Worm (Caenorhabditis elegans) whole organism, young adult: ENCODE data around the gene vab-23.

Experiments
- C06A6.2 ChIP-seq: fragments of 200-800 bp; sonication (Bioruptor generic); conservative IDR thresholded peaks from 2 replicates; pipeline ENCODE4 v1.3.6; 2022; ENCODE audit warnings: missing genetic modification characterization, missing compliant biosample characterization
- F33H1.4 ChIP-seq: fragments of 200-800 bp; sonication (Bioruptor generic); IDR thresholded peaks from 2 replicates; pipeline ENCODE4 v1.3.6; 2022; ENCODE audit warnings: missing genetic modification reagents, missing genetic modification characterization, missing compliant biosample characterization
- F37B4.10 ChIP-seq: fragments of 200-800 bp; sonication (Bioruptor generic); IDR thresholded peaks from 2 replicates; pipeline ENCODE4 v1.3.6; 2022; ENCODE audit warnings: missing genetic modification characterization, missing compliant biosample characterization
- F52B5.7 ChIP-seq: sonication (generic microtip); optimal IDR thresholded peaks from 2 replicates; lab custom pipeline; 2016; ENCODE audit warnings: mild to moderate bottlenecking, missing genetic modification characterization, missing compliant biosample characterization
- F55B11.4 ChIP-seq: sonication (generic microtip); optimal IDR thresholded peaks from 2 replicates; lab custom pipeline; 2016; ENCODE audit warnings: missing compliant biosample characterization, missing genetic modification characterization, borderline replicate concordance; ENCODE audit not compliant: insufficient read depth
- Y53G8AR.9 ChIP-seq: fragments of 200-800 bp; sonication (Bioruptor generic); conservative IDR thresholded peaks from 2 replicates; pipeline ENCODE4 v1.3.6; 2022; ENCODE audit warnings: missing genetic modification reagents, missing genetic modification characterization, missing compliant biosample characterization
- Y56A3A.18 ChIP-seq: fragments of 200-800 bp; sonication (Bioruptor generic); IDR thresholded peaks from 2 replicates; pipeline ENCODE4 v1.3.6; 2022; ENCODE audit warnings: missing genetic modification reagents, missing genetic modification characterization, missing compliant biosample characterization
- Y67H2A.10 ChIP-seq: fragments of 200-800 bp; sonication (Bioruptor generic); conservative IDR thresholded peaks from 2 replicates; pipeline ENCODE4 v1.3.6; 2022; ENCODE audit warnings: missing genetic modification reagents, missing genetic modification characterization, missing compliant biosample characterization
- Y79H2A.3 ChIP-seq: fragments of 200-800 bp; sonication (Bioruptor generic); conservative IDR thresholded peaks from 2 replicates; pipeline ENCODE4 v1.3.6; 2022; ENCODE audit warnings: missing genetic modification reagents, missing genetic modification characterization, missing compliant biosample characterization
- aptf-3 ChIP-seq: fragments of 200-800 bp; sonication (Bioruptor generic); IDR thresholded peaks from 2 replicates; pipeline ENCODE4 v1.3.6; 2022; ENCODE audit warnings: missing genetic modification characterization, missing compliant biosample characterization
- bed-1 ChIP-seq: fragments of 200-800 bp; sonication (Bioruptor generic); IDR thresholded peaks from 2 replicates; pipeline ENCODE4 v1.3.6; 2022; ENCODE audit warnings: missing genetic modification reagents, missing genetic modification characterization, missing compliant biosample characterization
- ccch-3 ChIP-seq: fragments of 200-800 bp; sonication (Bioruptor generic); optimal IDR thresholded peaks from 2 replicates; lab custom pipeline; 2018; ENCODE audit warnings: mild to moderate bottlenecking, missing genetic modification characterization, missing compliant biosample characterization
- ceh-91 ChIP-seq: fragments of 200-800 bp; sonication (Bioruptor generic); IDR thresholded peaks from 2 replicates; pipeline ENCODE4 v1.3.6; 2022; ENCODE audit warnings: missing genetic modification reagents, missing genetic modification characterization, missing compliant biosample characterization
- die-1 ChIP-seq: sonication (generic microtip); optimal IDR thresholded peaks from 2 replicates; lab custom pipeline; 2016; ENCODE audit warnings: missing genotype, mild to moderate bottlenecking, missing genetic modification characterization, missing compliant biosample characterization
- egl-18 ChIP-seq: fragments of 200-800 bp; sonication (Bioruptor generic); IDR thresholded peaks from 2 replicates; pipeline ENCODE4 v1.3.6; 2022; ENCODE audit warnings: missing genetic modification reagents, missing genetic modification characterization, missing compliant biosample characterization
- egl-44 ChIP-seq: fragments of 200-800 bp; sonication (Bioruptor generic); IDR thresholded peaks from 2 replicates; pipeline ENCODE4 v1.3.6; 2022; ENCODE audit warnings: missing genetic modification reagents, missing genetic modification characterization, missing compliant biosample characterization
- egrh-3 ChIP-seq: fragments of 200-800 bp; sonication (Bioruptor generic); IDR thresholded peaks from 2 replicates; pipeline ENCODE4 v1.3.6; 2022; ENCODE audit warnings: missing genetic modification reagents, missing genetic modification characterization, missing compliant biosample characterization
- ekl-4 ChIP-seq: fragments of 200-800 bp; sonication (Bioruptor generic); IDR thresholded peaks from 2 replicates; pipeline ENCODE4 v1.3.6; 2022; ENCODE audit warnings: missing genetic modification reagents, missing genetic modification characterization, missing compliant biosample characterization
- gei-17 ChIP-seq: fragments of 200-800 bp; sonication (Bioruptor generic); optimal IDR thresholded peaks from 2 replicates; lab custom pipeline; 2018; ENCODE audit warnings: mild to moderate bottlenecking, missing genetic modification characterization, missing compliant biosample characterization
- hmg-20 ChIP-seq: fragments of 200-800 bp; sonication (Bioruptor generic); IDR thresholded peaks from 2 replicates; pipeline ENCODE4 v1.3.6; 2022; ENCODE audit warnings: missing genetic modification reagents, missing genetic modification characterization, missing compliant biosample characterization
- hsf-1 ChIP-seq: fragments of 200-800 bp; sonication (Bioruptor generic); IDR thresholded peaks from 2 replicates; pipeline ENCODE4 v1.3.6; 2022; ENCODE audit warnings: missing genetic modification reagents, missing genetic modification characterization, missing compliant biosample characterization
- lin-54 ChIP-seq: fragments of 200-800 bp; sonication (Bioruptor generic); optimal IDR thresholded peaks from 2 replicates; lab custom pipeline; 2018; ENCODE audit warnings: mild to moderate bottlenecking, missing genetic modification characterization, missing compliant biosample characterization
- lir-1 ChIP-seq: fragments of 200-800 bp; sonication (Bioruptor generic); conservative IDR thresholded peaks from 2 replicates; pipeline ENCODE4 v1.3.6; 2022; ENCODE audit warnings: missing genetic modification reagents, missing genetic modification characterization, missing compliant biosample characterization
- lsy-27 ChIP-seq: sonication (generic microtip); optimal IDR thresholded peaks from 2 replicates; lab custom pipeline; 2017; ENCODE audit warnings: missing genetic modification characterization, mild to moderate bottlenecking, missing compliant biosample characterization, antibody characterized with exemption, missing genotype, borderline replicate concordance; ENCODE audit not compliant: insufficient read depth
- mcd-1 ChIP-seq: fragments of 200-800 bp; sonication (Bioruptor generic); IDR thresholded peaks from 2 replicates; pipeline ENCODE4 v1.3.6; 2022; ENCODE audit warnings: missing genetic modification reagents, missing genetic modification characterization, missing compliant biosample characterization
- mel-28 ChIP-seq: sonication (generic microtip); optimal IDR thresholded peaks from 2 replicates; lab custom pipeline; 2016; ENCODE audit warnings: borderline replicate concordance, mild to moderate bottlenecking, missing genetic modification characterization, missing compliant biosample characterization
- mes-4 ChIP-seq: sonication (generic microtip); optimal IDR thresholded peaks from 2 replicates; lab custom pipeline; 2016; ENCODE audit warnings: missing genotype, missing genetic modification characterization, missing compliant biosample characterization
- nfya-2 ChIP-seq: fragments of 200-800 bp; sonication (Bioruptor generic); IDR thresholded peaks from 2 replicates; pipeline ENCODE4 v1.3.6; 2022; ENCODE audit warnings: missing genetic modification reagents, missing genetic modification characterization, missing compliant biosample characterization
- nfyb-1 ChIP-seq: fragments of 200-800 bp; sonication (Bioruptor generic); IDR thresholded peaks from 2 replicates; pipeline ENCODE4 v1.3.6; 2022; ENCODE audit warnings: missing genetic modification reagents, missing genetic modification characterization, missing compliant biosample characterization
- nhr-120 ChIP-seq: fragments of 200-800 bp; sonication (Bioruptor generic); IDR thresholded peaks from 2 replicates; pipeline ENCODE4 v1.3.6; 2022; ENCODE audit warnings: missing genetic modification characterization, missing compliant biosample characterization
- nhr-27 ChIP-seq: fragments of 200-800 bp; sonication (Bioruptor generic); optimal IDR thresholded peaks from 2 replicates; lab custom pipeline; 2018; ENCODE audit warnings: mild to moderate bottlenecking, missing genetic modification characterization, moderate library complexity, missing compliant biosample characterization
- nhr-90 ChIP-seq: sonication (generic microtip); optimal IDR thresholded peaks from 2 replicates; lab custom pipeline; 2016; ENCODE audit warnings: missing genotype, mild to moderate bottlenecking, missing genetic modification characterization, missing compliant biosample characterization
- rec-8 ChIP-seq, 2 experiments: sonication (generic microtip); optimal IDR thresholded peaks; 2 replicates each; lab custom pipeline; 2016; ENCODE audit warnings: mild to moderate bottlenecking in 2 of 2, missing genetic modification characterization in 2 of 2, missing genetic modification reagents in 2 of 2, missing genotype in 2 of 2, missing biosample characterization in 1 of 2, missing compliant biosample characterization in 1 of 2, moderate library complexity in 1 of 2
- repo-1 ChIP-seq: sonication (generic microtip); optimal IDR thresholded peaks from 2 replicates; lab custom pipeline; 2017; ENCODE audit warnings: mild to moderate bottlenecking, missing genetic modification characterization, missing compliant biosample characterization
- rpc-1 ChIP-seq, 2 experiments: fragments of 150-350 bp in 1 of 2; sonication (generic microtip) in 1 of 2; optimal IDR thresholded peaks; 2 replicates each; lab custom pipeline; 2014 to 2018; ENCODE audit warnings: missing biosample characterization in 1 of 2, missing genetic modification characterization in 1 of 2, missing genetic modification reagents in 1 of 2, missing genotype in 1 of 2
- sdz-38 ChIP-seq: sonication (generic microtip); optimal IDR thresholded peaks from 2 replicates; lab custom pipeline; 2016; ENCODE audit warnings: missing genotype, missing genetic modification characterization, missing compliant biosample characterization
- sptf-2 ChIP-seq: fragments of 200-800 bp; sonication (Bioruptor generic); optimal IDR thresholded peaks from 2 replicates; lab custom pipeline; 2018; ENCODE audit warnings: mild to moderate bottlenecking, missing genetic modification characterization, missing compliant biosample characterization
- tbp1 ChIP-seq: fragments of 200-800 bp; sonication (Bioruptor generic); optimal IDR thresholded peaks from 2 replicates; lab custom pipeline; 2018; ENCODE audit warnings: mild to moderate bottlenecking, missing genetic modification characterization, missing compliant biosample characterization
- ztf-25 ChIP-seq: fragments of 200-800 bp; sonication (Bioruptor generic); IDR thresholded peaks from 2 replicates; pipeline ENCODE4 v1.3.6; 2022; ENCODE audit warnings: missing genetic modification reagents, missing genetic modification characterization, missing compliant biosample characterization

The vab-23 gene

ce11 chrII:11914304-11914703 is 13.3 kb upstream of the vab-23 start, which contains the start of gene ZK930.7:
Gene ZK930.7, plus strand, starts transcription at chrII:11914604.
- TF ChIP-seq F55B11.4 (tag; lab: Kevin White, UChicago), result no peak
- no peak for TF ChIP-seq nhr-27
- TF ChIP-seq aptf-3, result no peak
- TF ChIP-seq sptf-2 (GFP tag; lab: Kevin White, UChicago), result no peak
- no peak for TF ChIP-seq ccch-3 (GFP tag; lab: Kevin White, UChicago)
- TF ChIP-seq Y79H2A.3, result no peak
- no peak for TF ChIP-seq tbp1 (GFP tag; lab: Kevin White, UChicago)
- TF ChIP-seq F33H1.4 (GFP tag; lab: Robert Waterston, UW), result no peak
- no peak for TF ChIP-seq bed-1 (GFP tag; lab: Robert Waterston, UW)
- TF ChIP-seq rpc-1 (optimal IDR thresholded peaks at IDR 0.05; lab: Kevin White, UChicago), result no peak
- TF ChIP-seq rpc-1 (tag; optimal IDR thresholded peaks at IDR 0.05; lab: Kevin White, UChicago), result no peak
- TF ChIP-seq die-1 (tag; lab: Kevin White, UChicago), result no peak
- no peak for TF ChIP-seq Y53G8AR.9 (GFP tag; lab: Robert Waterston, UW)
- TF ChIP-seq hmg-20, result no peak
- no peak for TF ChIP-seq C06A6.2 (GFP tag; lab: Robert Waterston, UW)
- TF ChIP-seq, all 124 proteins: peak for 0

ce11 chrII:11910569-11910968 is 9.6 kb upstream of the vab-23 start:
- TF ChIP-seq F37B4.10 (GFP tag; lab: Robert Waterston, UW), result no peak
- peak; percentile 61 for TF ChIP-seq nfyb-1
- no peak for TF ChIP-seq egl-44 (GFP tag; lab: Robert Waterston, UW)
- no peak for TF ChIP-seq egl-18 (GFP tag; lab: Robert Waterston, UW)
- TF ChIP-seq nfya-2, result no peak

ce11 chrII:11906217-11906616 is 5.2 kb upstream of the vab-23 start, which contains the start of gene ZK930.4:
Gene ZK930.4, plus strand, starts transcription at chrII:11906517.
- TF ChIP-seq egl-44 (GFP tag; lab: Robert Waterston, UW) (no peak), F52B5.7 (tag; lab: Kevin White, UChicago) (no peak), rec-8 (tag; optimal IDR thresholded peaks at IDR 0.05; lab: Kevin White, UChicago) (no peak), F55B11.4 (tag; lab: Kevin White, UChicago) (no peak), gei-17 (GFP tag; lab: Kevin White, UChicago) (no peak), ceh-91 (no peak), rpc-1 (optimal IDR thresholded peaks at IDR 0.05; lab: Kevin White, UChicago) (no peak), rpc-1 (tag; optimal IDR thresholded peaks at IDR 0.05; lab: Kevin White, UChicago) (no peak), nhr-90 (tag; lab: Kevin White, UChicago) (no peak), mel-28 (tag; lab: Kevin White, UChicago) (no peak), hsf-1 (GFP tag; lab: Robert Waterston, UW) (no peak), mes-4 (tag; lab: Kevin White, UChicago) (no peak), mcd-1 (no peak), sdz-38 (tag; lab: Kevin White, UChicago) (no peak), lin-54 (GFP tag; lab: Kevin White, UChicago) (no peak), Y67H2A.10 (GFP tag; lab: Robert Waterston, UW) (no peak), F33H1.4 (GFP tag; lab: Robert Waterston, UW) (no peak), ztf-25 (GFP tag; lab: Robert Waterston, UW) (no peak), repo-1 (tag; lab: Kevin White, UChicago) (no peak)

- TF ChIP-seq lir-1, result no peak
- no peak for TF ChIP-seq nhr-120 (GFP tag; lab: Robert Waterston, UW)
- no peak for TF ChIP-seq lsy-27 (tag; lab: Kevin White, UChicago)
- no peak for TF ChIP-seq egrh-3 (GFP tag; lab: Robert Waterston, UW)
- no peak for TF ChIP-seq Y56A3A.18 (GFP tag; lab: Robert Waterston, UW)
- TF ChIP-seq ekl-4, result no peak
- TF ChIP-seq, all 124 proteins: peak for 0
These were observed 4.0 kb upstream of the vab-23 start for ce11 chrII:11905023-11905422.
